Worm (Caenorhabditis elegans): ENCODE measurements around the gene F08F8.11.

- TF ChIP-seq flt-1 (GFP tag; IDR thresholded peaks at IDR 0.05) = no peak
- no peak for TF ChIP-seq B0310.2 (tag; optimal IDR thresholded peaks at IDR 0.05)
- TF ChIP-seq aly-1 (tag; optimal IDR thresholded peaks at IDR 0.05) = no peak
- no peak for TF ChIP-seq tbx-37 (GFP tag; conservative IDR thresholded peaks at IDR 0.05)
- no peak for TF ChIP-seq ceh-13 (GFP tag; optimal IDR thresholded peaks at IDR 0.05)
- TF ChIP-seq ama-1 (optimal IDR thresholded peaks at IDR 0.05) = no peak
- TF ChIP-seq tra-4 (tag; optimal IDR thresholded peaks at IDR 0.05) = no peak
Measured at ce11 chrIII:7317354-7317753, 48.3 kb upstream of the F08F8.11 start.

Measured in whole organism, early embryonic.